Worm (Caenorhabditis elegans) whole organism, midembryonic: ENCODE measurements around the gene M70.5.

Source experiments
- cog-1 ChIP-seq: sonication (generic microtip); optimal IDR thresholded peaks from 2 replicates; lab custom pipeline; 2016; ENCODE audit warnings: missing genetic modification characterization, missing compliant biosample characterization
- flt-1 ChIP-seq: fragments of 200-800 bp; sonication (Bioruptor generic); IDR thresholded peaks from 2 replicates; pipeline ENCODE4 v1.3.6; 2022; ENCODE audit warnings: missing genetic modification characterization, missing compliant biosample characterization
- ref-1 ChIP-seq: fragments of 200-800 bp; sonication (Bioruptor generic); conservative IDR thresholded peaks from 2 replicates; pipeline ENCODE4 v1.3.6; 2022; ENCODE audit warnings: missing genetic modification reagents, missing genetic modification characterization, missing compliant biosample characterization
- ztf-29 ChIP-seq: fragments of 200-800 bp; sonication (Bioruptor generic); IDR thresholded peaks from 2 replicates; pipeline ENCODE4 v1.3.6; 2022; ENCODE audit warnings: missing genetic modification reagents, missing genetic modification characterization, missing compliant biosample characterization

DNA sequence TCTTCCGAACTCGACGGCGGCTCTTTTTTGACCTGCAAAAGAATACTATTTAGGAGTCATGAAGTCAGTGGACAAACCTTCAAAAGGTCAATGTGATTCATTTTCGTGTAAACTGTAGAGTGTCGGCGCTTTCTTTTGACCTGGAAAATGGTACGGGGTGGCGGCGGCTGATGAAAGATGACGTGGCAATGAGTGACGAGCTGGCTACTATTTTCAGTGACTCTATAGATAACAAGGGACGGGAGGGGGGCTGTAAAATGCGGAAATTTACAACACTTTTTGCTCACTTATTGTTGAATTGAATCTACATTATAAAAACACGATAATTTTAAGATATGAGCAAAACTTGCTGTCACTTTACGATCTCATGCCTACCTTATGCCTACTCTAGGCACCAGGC is 24.8 kb upstream of the M70.5 start, which contains the start of gene lin-1:
- TF ChIP-seq ztf-29 (GFP tag; lab: Robert Waterston, UW) (no peak), flt-1 (no peak), cog-1 (no peak), ref-1 (GFP tag; lab: Robert Waterston, UW) (no peak)
